Worm (Caenorhabditis elegans): ENCODE data around the gene F13A7.14.

DNA sequence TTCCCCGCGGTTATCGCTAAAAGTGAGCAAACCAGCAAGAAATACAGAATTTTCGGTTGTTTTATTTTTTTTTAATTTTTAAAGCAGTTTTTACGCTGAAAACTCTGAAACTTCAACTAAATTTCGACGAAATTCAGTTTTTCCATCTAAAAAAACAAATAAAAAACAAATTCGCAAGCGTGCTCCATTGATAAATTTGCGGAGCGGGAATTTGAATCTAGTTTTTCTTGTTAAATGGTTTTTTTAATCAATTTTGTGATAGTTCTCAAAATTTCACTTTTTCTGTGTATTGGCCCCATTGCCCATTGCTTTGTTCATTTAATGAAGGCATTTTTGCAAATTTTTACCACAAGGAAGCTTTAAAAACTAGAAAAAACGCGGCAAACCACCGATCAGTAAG is 44.9 kb upstream of the F13A7.14 start:
- TF ChIP-seq pag-3 (tag; optimal IDR thresholded peaks at IDR 0.05; ENCODE audit: borderline replicate concordance) (no peak), unc-3 (GFP tag; conservative IDR thresholded peaks at IDR 0.05) (no peak), unc-3 (tag; optimal IDR thresholded peaks at IDR 0.05) (no peak), elt-2 (tag; optimal IDR thresholded peaks at IDR 0.05) (no peak), ceh-9 (tag; optimal IDR thresholded peaks at IDR 0.05) (no peak), pqm-1 (tag; optimal IDR thresholded peaks at IDR 0.05) (no peak), zip-5 (tag; optimal IDR thresholded peaks at IDR 0.05) (no peak), ama-1 (optimal IDR thresholded peaks at IDR 0.05) (no peak), gmeb-2 (tag; optimal IDR thresholded peaks at IDR 0.05) (no peak), ceh-22 (tag; optimal IDR thresholded peaks at IDR 0.05) (no peak), pat-9 (tag; optimal IDR thresholded peaks at IDR 0.05) (no peak), dve-1 (tag; optimal IDR thresholded peaks at IDR 0.05) (no peak), mec-3 (tag; optimal IDR thresholded peaks at IDR 0.05; ENCODE audit: borderline replicate concordance) (no peak), C08G9.2 (tag; optimal IDR thresholded peaks at IDR 0.05) (no peak)
